Worm (Caenorhabditis elegans) whole organism, L2 larva: ENCODE measurements around the gene C44C10.9.
A peak's percentile ranks its signal among the peaks of the same experiment; 100 is the strongest.

ENCODE experiments used
- C34F6.9 ChIP-seq: fragments of 150-350 bp; optimal IDR thresholded peaks from 2 replicates; lab custom pipeline; 2014; ENCODE audit warnings: missing biosample characterization, missing genetic modification characterization
- F13H6.1 ChIP-seq: sonication (generic microtip); optimal IDR thresholded peaks from 2 replicates; lab custom pipeline; 2016; ENCODE audit warnings: missing genetic modification characterization, missing compliant biosample characterization
- aly-2 ChIP-seq: fragments of 150-350 bp; optimal IDR thresholded peaks from 2 replicates; lab custom pipeline; 2014; ENCODE audit warnings: missing biosample characterization, missing genetic modification characterization
- blmp-1 ChIP-seq: sonication (generic microtip); optimal IDR thresholded peaks from 2 replicates; lab custom pipeline; 2017; ENCODE audit warnings: missing genetic modification characterization, mild to moderate bottlenecking, missing compliant biosample characterization, antibody characterized with exemption, moderate library complexity; ENCODE audit not compliant: insufficient read depth
- crh-2 ChIP-seq: sonication (generic microtip); optimal IDR thresholded peaks from 2 replicates; lab custom pipeline; 2017; ENCODE audit warnings: missing biosample characterization, missing genetic modification characterization
- dmd-4 ChIP-seq: sonication (generic microtip); optimal IDR thresholded peaks from 2 replicates; lab custom pipeline; 2017; ENCODE audit warnings: missing biosample characterization, missing genetic modification characterization
- egl-27 ChIP-seq: sonication (generic microtip); optimal IDR thresholded peaks from 3 replicates; lab custom pipeline; 2017; ENCODE audit warnings: missing biosample characterization, missing genetic modification reagents, missing genetic modification characterization
- elt-3 ChIP-seq: sonication (generic microtip); optimal IDR thresholded peaks from 2 replicates; lab custom pipeline; 2017; ENCODE audit warnings: missing biosample characterization, missing genetic modification characterization
- fos-1 ChIP-seq: fragments of 150-350 bp; optimal IDR thresholded peaks from 2 replicates; lab custom pipeline; 2014; ENCODE audit warnings: missing biosample characterization, missing genetic modification characterization
- gmeb-1 ChIP-seq: fragments of 150-350 bp; optimal IDR thresholded peaks from 2 replicates; lab custom pipeline; 2014; ENCODE audit warnings: missing biosample characterization, missing genetic modification characterization
- lin-39 ChIP-seq: fragments of 150-350 bp; optimal IDR thresholded peaks from 2 replicates; lab custom pipeline; 2014; ENCODE audit warnings: missing biosample characterization, missing genetic modification reagents, missing genetic modification characterization
- lsy-2 ChIP-seq, 2 experiments: fragments of 150-350 bp in 1 of 2; sonication (generic microtip) in 1 of 2; optimal IDR thresholded peaks; 2 replicates each; lab custom pipeline; 2014 to 2017; ENCODE audit warnings: missing biosample characterization in 2 of 2, missing genetic modification characterization in 2 of 2
- mab-5 ChIP-seq: fragments of 150-350 bp; optimal IDR thresholded peaks from 2 replicates; lab custom pipeline; 2014; ENCODE audit warnings: missing biosample characterization, missing genetic modification characterization
- mbf-1 ChIP-seq: sonication (generic microtip); optimal IDR thresholded peaks from 2 replicates; lab custom pipeline; 2017; ENCODE audit warnings: missing biosample characterization, missing genetic modification characterization
- nhr-10 ChIP-seq: sonication (generic microtip); optimal IDR thresholded peaks from 2 replicates; lab custom pipeline; 2017; ENCODE audit warnings: missing biosample characterization, missing genetic modification characterization
- nhr-11 ChIP-seq: fragments of 150-350 bp; optimal IDR thresholded peaks from 2 replicates; lab custom pipeline; 2014; ENCODE audit warnings: missing biosample characterization, missing genetic modification characterization
- nhr-129 ChIP-seq: fragments of 150-350 bp; optimal IDR thresholded peaks from 2 replicates; lab custom pipeline; 2014; ENCODE audit warnings: missing biosample characterization, missing genetic modification characterization
- nhr-21 ChIP-seq: fragments of 150-350 bp; optimal IDR thresholded peaks from 2 replicates; lab custom pipeline; 2014; ENCODE audit warnings: missing biosample characterization, missing genetic modification characterization
- nhr-23 ChIP-seq: fragments of 150-350 bp; optimal IDR thresholded peaks from 2 replicates; lab custom pipeline; 2014; ENCODE audit warnings: missing biosample characterization, missing genetic modification reagents, missing genetic modification characterization
- nhr-237 ChIP-seq: fragments of 150-350 bp; optimal IDR thresholded peaks from 2 replicates; lab custom pipeline; 2014; ENCODE audit warnings: missing biosample characterization, missing genetic modification characterization
- nhr-25 ChIP-seq: fragments of 150-350 bp; sonication (generic microtip); optimal IDR thresholded peaks from 3 replicates; lab custom pipeline; 2014; ENCODE audit warnings: missing biosample characterization, missing genetic modification characterization
- nhr-6 ChIP-seq: fragments of 150-350 bp; optimal IDR thresholded peaks from 2 replicates; lab custom pipeline; 2014; ENCODE audit warnings: missing biosample characterization, missing genetic modification characterization
- nhr-77 ChIP-seq: fragments of 150-350 bp; optimal IDR thresholded peaks from 2 replicates; lab custom pipeline; 2014; ENCODE audit warnings: missing biosample characterization, missing genetic modification characterization
- sem-4 ChIP-seq: fragments of 150-350 bp; optimal IDR thresholded peaks from 2 replicates; lab custom pipeline; 2014; ENCODE audit warnings: missing biosample characterization, missing genetic modification reagents, missing genetic modification characterization
- sma-3 ChIP-seq: sonication (generic microtip); optimal IDR thresholded peaks from 2 replicates; lab custom pipeline; 2016; ENCODE audit warnings: missing genetic modification reagents, missing genetic modification characterization, missing compliant biosample characterization
- sma-9 ChIP-seq, 2 experiments: fragments of 150-350 bp in 1 of 2; sonication (generic microtip) in 1 of 2; optimal IDR thresholded peaks; 2 replicates each; lab custom pipeline; 2014 to 2016; ENCODE audit warnings: missing genetic modification characterization in 2 of 2, mild to moderate bottlenecking in 1 of 2, missing biosample characterization in 1 of 2, missing compliant biosample characterization in 1 of 2, missing genetic modification reagents in 1 of 2, moderate library complexity in 1 of 2
- snpc-4 ChIP-seq: fragments of 150-350 bp; optimal IDR thresholded peaks from 2 replicates; lab custom pipeline; 2014; ENCODE audit warnings: missing biosample characterization, missing genetic modification characterization
- unc-55 ChIP-seq: fragments of 150-350 bp; sonication (generic microtip); optimal IDR thresholded peaks from 3 replicates; lab custom pipeline; 2014; ENCODE audit warnings: missing biosample characterization, missing genetic modification reagents, missing genetic modification characterization
- zag-1 ChIP-seq: fragments of 150-350 bp; optimal IDR thresholded peaks from 2 replicates; lab custom pipeline; 2014; ENCODE audit warnings: missing biosample characterization, missing genetic modification characterization
- ztf-1 ChIP-seq: fragments of 200-800 bp; sonication (Bioruptor generic); conservative IDR thresholded peaks from 2 replicates; pipeline ENCODE4 v1.3.6; 2022; ENCODE audit warnings: missing genetic modification characterization, missing compliant biosample characterization
- ztf-4 ChIP-seq: fragments of 150-350 bp; optimal IDR thresholded peaks from 2 replicates; lab custom pipeline; 2014; ENCODE audit warnings: missing biosample characterization, missing genetic modification characterization

C44C10.9 gene

DNA sequence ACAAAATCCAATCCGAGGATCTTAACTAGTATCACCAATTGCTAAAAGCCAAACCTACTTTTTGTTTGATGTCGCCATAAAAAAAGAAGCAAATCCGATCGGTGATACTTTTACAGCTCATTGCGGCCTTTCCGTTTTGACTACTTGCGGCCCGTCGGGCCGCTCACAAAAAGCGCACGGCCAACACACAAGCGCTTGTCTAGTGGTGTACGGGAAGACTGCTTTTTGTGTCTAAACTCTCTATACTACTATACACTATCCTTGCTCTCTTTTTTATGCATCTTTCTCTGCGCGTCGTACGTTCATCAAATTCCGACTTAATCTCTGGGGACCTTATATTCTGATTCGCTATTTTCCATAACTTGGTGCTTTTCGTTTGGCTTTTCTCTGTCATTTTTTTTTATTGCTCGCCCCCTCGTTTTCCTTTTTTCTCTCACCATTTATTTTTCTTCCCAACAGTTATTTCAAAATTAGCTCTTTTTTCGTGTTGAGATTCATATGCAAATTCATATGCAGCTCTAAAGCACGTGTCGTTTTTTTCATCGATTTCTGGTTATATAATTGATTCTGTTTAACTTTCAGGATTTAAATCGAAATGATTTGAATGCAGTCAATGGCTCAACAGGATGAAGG, 49.7 kb downstream of the C44C10.9 start, which contains the start of gene noca-2:
Gene noca-2 (plus strand): TSS at position 583 of the 633 bp plus-strand sequence.
- TF ChIP-seq mab-5 (tag; lab: Kevin White, UChicago) (peak; percentile 76), unc-55 (GFP tag; lab: Kevin White, UChicago) (peak; percentile 81), sem-4 (peak; percentile 3), nhr-129 (tag; lab: Kevin White, UChicago) (peak; percentile 6), nhr-11 (tag; lab: Kevin White, UChicago) (no peak), F13H6.1 (tag; lab: Kevin White, UChicago) (peak; percentile 47), fos-1 (tag; lab: Kevin White, UChicago) (peak; percentile 15), lsy-2 (tag; optimal IDR thresholded peaks at IDR 0.05; lab: Kevin White, UChicago) (peak in 1 of 2 experiments; percentile 44), gmeb-1 (tag; lab: Kevin White, UChicago) (no peak), sma-9 (GFP tag; optimal IDR thresholded peaks at IDR 0.05; lab: Kevin White, UChicago) (peak; percentile 67), sma-9 (tag; optimal IDR thresholded peaks at IDR 0.05; lab: Kevin White, UChicago) (no peak), nhr-77 (tag; lab: Kevin White, UChicago) (no peak), zag-1 (tag; lab: Kevin White, UChicago) (peak; percentile 55), C34F6.9 (tag; lab: Kevin White, UChicago) (peak; percentile 75), crh-2 (peak; percentile 8), egl-27 (tag; lab: Kevin White, UChicago) (peak; percentile 36)
- TF ChIP-seq, all 48 proteins: peak for 12

DNA sequence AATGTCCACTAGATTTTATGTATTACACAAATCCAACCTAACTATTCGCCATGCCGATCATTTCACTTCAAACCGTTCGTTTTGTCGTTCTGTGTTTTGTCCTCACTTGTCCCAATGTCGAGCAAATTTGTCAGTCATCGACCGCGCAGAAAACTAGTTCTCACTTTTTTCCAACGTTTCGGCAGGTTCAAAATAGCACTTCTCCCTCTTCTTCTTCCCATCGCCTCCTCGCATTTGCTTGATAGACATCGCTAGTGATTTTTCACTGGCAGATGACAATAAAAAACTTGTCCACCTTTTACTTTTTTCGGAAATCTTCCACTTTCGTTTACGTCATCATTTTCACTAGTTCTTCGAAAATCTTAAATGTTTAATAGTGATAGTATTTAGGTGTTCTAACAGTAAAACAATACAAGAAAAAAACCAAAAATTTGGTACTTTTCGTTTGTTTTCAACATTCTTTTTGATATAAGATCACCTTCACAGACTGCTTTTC, 50.7 kb downstream of the C44C10.9 start:
- TF ChIP-seq nhr-25 (tag; lab: Kevin White, UChicago) (peak; percentile 14), zag-1 (tag; lab: Kevin White, UChicago) (no peak), nhr-237 (no peak), nhr-21 (tag; lab: Kevin White, UChicago) (no peak), blmp-1 (tag; lab: Kevin White, UChicago) (peak; percentile 95), ztf-1 (GFP tag; lab: Robert Waterston, UW) (no peak), sem-4 (peak; percentile 40)

ce11 chrX:11664184-11664583, 52.1 kb downstream of the C44C10.9 start:
- TF ChIP-seq snpc-4 (tag; lab: Kevin White, UChicago), result no peak
- no peak for TF ChIP-seq dmd-4 (tag; lab: Kevin White, UChicago)
- TF ChIP-seq mbf-1, result no peak
- no peak for TF ChIP-seq nhr-6 (tag; lab: Kevin White, UChicago)
- TF ChIP-seq lin-39, result no peak
- no peak for TF ChIP-seq gmeb-1 (tag; lab: Kevin White, UChicago)
- no peak for TF ChIP-seq crh-2
- no peak for TF ChIP-seq ztf-4
- TF ChIP-seq nhr-129 (tag; lab: Kevin White, UChicago), result no peak
- TF ChIP-seq sma-3 (GFP tag; lab: Kevin White, UChicago), result no peak
- no peak for TF ChIP-seq elt-3
- no peak for TF ChIP-seq nhr-237
- no peak for TF ChIP-seq aly-2 (tag; lab: Kevin White, UChicago)
- TF ChIP-seq C34F6.9 (tag; lab: Kevin White, UChicago), result no peak
- no peak for TF ChIP-seq nhr-23 (tag; lab: Kevin White, UChicago)
- TF ChIP-seq nhr-10, result no peak
- TF ChIP-seq sem-4, result no peak
- TF ChIP-seq, all 48 proteins: peak for 0
